Worm (Caenorhabditis elegans): ENCODE results near the gene str-146.

The str-146 gene

ce11 chrV:8095378-8095777 lies at the start of gene str-146:
Gene str-146, minus strand, starts transcription at chrV:8095478.
- TF ChIP-seq nhr-43 (tag; optimal IDR thresholded peaks at IDR 0.05; ENCODE audit: poor library complexity, severe bottlenecking) (no peak), fkh-2 (tag; optimal IDR thresholded peaks at IDR 0.05) (no peak), jun-1 (tag; optimal IDR thresholded peaks at IDR 0.05) (no peak), pqm-1 (tag; optimal IDR thresholded peaks at IDR 0.05) (no peak), tbx-2 (tag; optimal IDR thresholded peaks at IDR 0.05) (no peak), daf-12 (tag; optimal IDR thresholded peaks at IDR 0.05) (no peak), snpc-4 (tag; optimal IDR thresholded peaks at IDR 0.05) (no peak), nfya-1 (tag; optimal IDR thresholded peaks at IDR 0.05; ENCODE audit: insufficient read depth) (no peak), ceh-28 (tag; optimal IDR thresholded peaks at IDR 0.05) (no peak), nhr-12 (tag; optimal IDR thresholded peaks at IDR 0.05) (no peak), elt-1 (tag; optimal IDR thresholded peaks at IDR 0.05) (no peak), mml-1 (tag; optimal IDR thresholded peaks at IDR 0.05) (no peak), lin-39 (tag; optimal IDR thresholded peaks at IDR 0.05) (no peak), nhr-237 (tag; optimal IDR thresholded peaks at IDR 0.05) (no peak), zag-1 (tag; optimal IDR thresholded peaks at IDR 0.05) (no peak)

ce11 chrV:8144515-8144914 lies 49.2 kb upstream of the str-146 start:
- TF ChIP-seq elt-2 (tag; optimal IDR thresholded peaks at IDR 0.05), result no peak
- no peak for TF ChIP-seq ceh-9 (tag; optimal IDR thresholded peaks at IDR 0.05)
- no peak for TF ChIP-seq nhr-23 (tag; optimal IDR thresholded peaks at IDR 0.05)
- TF ChIP-seq zag-1 (tag; optimal IDR thresholded peaks at IDR 0.05), result no peak
- TF ChIP-seq pqm-1 (tag; optimal IDR thresholded peaks at IDR 0.05), result no peak
- no peak for TF ChIP-seq nfya-1 (tag; optimal IDR thresholded peaks at IDR 0.05; ENCODE audit: insufficient read depth)
- TF ChIP-seq R02D3.7 (tag; optimal IDR thresholded peaks at IDR 0.05), result no peak
- TF ChIP-seq nhr-237 (tag; optimal IDR thresholded peaks at IDR 0.05), result no peak
- no peak for TF ChIP-seq lin-39 (tag; optimal IDR thresholded peaks at IDR 0.05)
- TF ChIP-seq fos-1 (tag; optimal IDR thresholded peaks at IDR 0.05), result no peak
- no peak for TF ChIP-seq jun-1 (tag; optimal IDR thresholded peaks at IDR 0.05)
- no peak for TF ChIP-seq fkh-2 (tag; optimal IDR thresholded peaks at IDR 0.05)
- TF ChIP-seq nhr-77 (tag; optimal IDR thresholded peaks at IDR 0.05), result no peak
- TF ChIP-seq mml-1 (tag; optimal IDR thresholded peaks at IDR 0.05), result no peak

DNA sequence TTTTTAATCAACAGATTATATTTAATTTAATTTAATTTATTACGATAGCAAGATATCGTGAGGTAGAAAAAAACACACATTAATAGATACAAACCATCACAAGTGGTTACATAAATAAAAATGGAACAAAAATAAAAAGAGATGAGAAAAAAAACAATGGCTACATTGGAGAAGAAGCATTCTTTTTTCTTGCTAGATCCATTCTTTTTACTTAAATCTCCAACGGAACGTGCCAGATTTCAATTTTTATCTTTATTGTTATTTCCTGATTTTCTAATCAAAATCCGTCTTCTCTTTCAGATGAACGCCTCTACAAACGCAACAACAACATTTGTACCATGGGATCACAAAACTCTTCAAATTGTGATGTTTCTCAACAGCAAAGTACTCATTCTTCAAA lies 48.3 kb upstream of the str-146 start, which contains the start of gene D1014.2:
D1014.2 (plus strand) TSS at position 301 of the 400 bp plus-strand sequence.
- TF ChIP-seq nhr-25 (tag; optimal IDR thresholded peaks at IDR 0.05) (no peak), tbx-2 (tag; optimal IDR thresholded peaks at IDR 0.05) (no peak), snpc-4 (tag; optimal IDR thresholded peaks at IDR 0.05) (no peak), ceh-28 (tag; optimal IDR thresholded peaks at IDR 0.05) (no peak), nhr-23 (tag; optimal IDR thresholded peaks at IDR 0.05) (no peak), daf-12 (tag; optimal IDR thresholded peaks at IDR 0.05) (no peak), nhr-67 (tag; optimal IDR thresholded peaks at IDR 0.05) (no peak), ztf-11 (tag; optimal IDR thresholded peaks at IDR 0.05) (no peak), fkh-2 (tag; optimal IDR thresholded peaks at IDR 0.05) (no peak), elt-3 (tag; optimal IDR thresholded peaks at IDR 0.05) (no peak), pqm-1 (tag; optimal IDR thresholded peaks at IDR 0.05) (no peak), nhr-28 (tag; optimal IDR thresholded peaks at IDR 0.05) (no peak), fkh-10 (GFP tag; optimal IDR thresholded peaks at IDR 0.05) (no peak)

ce11 chrV:8132926-8133325 lies 37.6 kb upstream of the str-146 start, which contains the start of gene D1014.4:
Gene D1014.4, plus strand, starts transcription at chrV:8133226.
- no peak for TF ChIP-seq ztf-11 (tag; optimal IDR thresholded peaks at IDR 0.05)
- TF ChIP-seq snpc-4 (tag; optimal IDR thresholded peaks at IDR 0.05), result no peak
- peak; percentile 34 for TF ChIP-seq elt-2 (tag; optimal IDR thresholded peaks at IDR 0.05)
- no peak for TF ChIP-seq fos-1 (tag; optimal IDR thresholded peaks at IDR 0.05)

ce11 chrV:8131628-8132027 lies 36.4 kb upstream of the str-146 start:
- TF ChIP-seq nhr-76 (tag; optimal IDR thresholded peaks at IDR 0.05), result no peak
- no peak for TF ChIP-seq unc-39 (tag; optimal IDR thresholded peaks at IDR 0.05)
- peak; percentile 65 for TF ChIP-seq ama-1 (optimal IDR thresholded peaks at IDR 0.05)

ce11 chrV:8130812-8131211 lies 35.5 kb upstream of the str-146 start:
- TF ChIP-seq lsy-12 (tag; optimal IDR thresholded peaks at IDR 0.05) (no peak), ztf-11 (tag; optimal IDR thresholded peaks at IDR 0.05) (no peak), nhr-76 (tag; optimal IDR thresholded peaks at IDR 0.05) (no peak), nhr-25 (tag; optimal IDR thresholded peaks at IDR 0.05) (no peak), mml-1 (tag; optimal IDR thresholded peaks at IDR 0.05) (no peak), nhr-43 (tag; optimal IDR thresholded peaks at IDR 0.05; ENCODE audit: poor library complexity, severe bottlenecking) (no peak), jun-1 (tag; optimal IDR thresholded peaks at IDR 0.05) (no peak), ZK546.5 (tag; optimal IDR thresholded peaks at IDR 0.05) (no peak), nhr-67 (tag; optimal IDR thresholded peaks at IDR 0.05) (no peak), ama-1 (optimal IDR thresholded peaks at IDR 0.05) (no peak), zag-1 (tag; optimal IDR thresholded peaks at IDR 0.05) (no peak), pha-4 (tag; optimal IDR thresholded peaks at IDR 0.05) (no peak), nhr-11 (tag; optimal IDR thresholded peaks at IDR 0.05) (no peak), mdl-1 (tag; optimal IDR thresholded peaks at IDR 0.05) (no peak), fkh-10 (GFP tag; optimal IDR thresholded peaks at IDR 0.05) (no peak), R02D3.7 (tag; optimal IDR thresholded peaks at IDR 0.05) (no peak), nhr-77 (tag; optimal IDR thresholded peaks at IDR 0.05) (no peak), ceh-16 (tag; optimal IDR thresholded peaks at IDR 0.05) (no peak), fos-1 (tag; optimal IDR thresholded peaks at IDR 0.05) (no peak), egl-27 (tag; optimal IDR thresholded peaks at IDR 0.05) (no peak)

Data from whole organism, L3 larva.